Fruit fly (Drosophila melanogaster) whole organism, embryonic: Measurements from ENCODE around the gene CG12783.

Source experiments
- ATbp ChIP-seq: fragments of 200-800 bp; sonication (Bioruptor generic); optimal IDR thresholded peaks from 2 replicates; lab custom pipeline; 2017; ENCODE audit warnings: missing biosample characterization, mild to moderate bottlenecking, missing genetic modification characterization, missing genetic modification reagents
- B-H1 ChIP-seq: fragments of 200-800 bp; sonication (Bioruptor generic); IDR thresholded peaks from 3 replicates; pipeline ENCODE4 v1.3.6; 2022; ENCODE audit warnings: missing biosample characterization, missing genetic modification characterization
- CG10147 ChIP-seq: fragments of 200-800 bp; sonication (Bioruptor generic); optimal IDR thresholded peaks from 2 replicates; lab custom pipeline; 2019; ENCODE audit warnings: missing biosample characterization, mild to moderate bottlenecking, missing genetic modification characterization, moderate library complexity
- CG10431 ChIP-seq: fragments of 200-800 bp; sonication (Bioruptor generic); optimal IDR thresholded peaks from 3 replicates; lab custom pipeline; 2018; ENCODE audit warnings: missing biosample characterization, mild to moderate bottlenecking, missing genetic modification characterization
- CG12236 ChIP-seq: fragments of 200-800 bp; sonication (Bioruptor generic); optimal IDR thresholded peaks from 2 replicates; lab custom pipeline; 2016; ENCODE audit warnings: missing biosample characterization, missing genetic modification characterization
- CG14014 ChIP-seq: fragments of 200-800 bp; sonication (Bioruptor generic); IDR thresholded peaks from 2 replicates; pipeline ENCODE4 v1.3.6; 2022; ENCODE audit warnings: missing biosample characterization, missing genetic modification characterization
- CG14050 ChIP-seq: fragments of 200-800 bp; sonication (Bioruptor generic); IDR thresholded peaks from 3 replicates; pipeline ENCODE4 v1.3.6; 2022; ENCODE audit warnings: missing biosample characterization, missing genetic modification characterization
- CG17802 ChIP-seq: fragments of 200-800 bp; sonication (Bioruptor generic); optimal IDR thresholded peaks from 2 replicates; lab custom pipeline; 2018; ENCODE audit warnings: missing biosample characterization, mild to moderate bottlenecking, missing genetic modification characterization, moderate library complexity
- CG17829 ChIP-seq: fragments of 200-800 bp; optimal IDR thresholded peaks from 2 replicates; lab custom pipeline; 2019; ENCODE audit warnings: missing biosample characterization, mild to moderate bottlenecking, missing genetic modification characterization, moderate library complexity
- CG18619 ChIP-seq: fragments of 200-800 bp; sonication (Bioruptor generic); optimal IDR thresholded peaks from 3 replicates; lab custom pipeline; 2017; ENCODE audit warnings: missing biosample characterization, mild to moderate bottlenecking, missing genetic modification characterization
- CG3065 ChIP-seq: fragments of 200-800 bp; sonication (Bioruptor generic); optimal IDR thresholded peaks from 2 replicates; lab custom pipeline; 2016; ENCODE audit warnings: missing biosample characterization, missing genetic modification characterization
- CG31441 ChIP-seq: fragments of 200-800 bp; sonication (Bioruptor generic); IDR thresholded peaks from 2 replicates; pipeline ENCODE4 v1.3.6; 2022; ENCODE audit warnings: missing biosample characterization, missing genetic modification characterization
- CG3163 ChIP-seq: fragments of 200-800 bp; sonication (Bioruptor generic); optimal IDR thresholded peaks from 3 replicates; lab custom pipeline; 2016; ENCODE audit warnings: missing biosample characterization, missing genetic modification characterization
- CG33213 ChIP-seq: fragments of 200-800 bp; sonication (Bioruptor generic); optimal IDR thresholded peaks from 3 replicates; lab custom pipeline; 2016; ENCODE audit warnings: missing biosample characterization, missing genetic modification characterization
- CG3407 ChIP-seq: fragments of 200-800 bp; sonication (Bioruptor generic); optimal IDR thresholded peaks from 2 replicates; lab custom pipeline; 2018; ENCODE audit warnings: missing biosample characterization, mild to moderate bottlenecking, missing genetic modification characterization
- CG6689 ChIP-seq: fragments of 200-800 bp; sonication (Bioruptor generic); IDR thresholded peaks from 2 replicates; pipeline ENCODE4 v1.3.6; 2022; ENCODE audit warnings: missing biosample characterization, missing genetic modification characterization
- CG6791 ChIP-seq: fragments of 200-800 bp; sonication (Bioruptor generic); IDR thresholded peaks from 3 replicates; pipeline ENCODE4 v1.3.6; 2022; ENCODE audit warnings: missing biosample characterization, missing genetic modification characterization; ENCODE audit not compliant: partially characterized antibody
- CG7556 ChIP-seq: fragments of 200-800 bp; sonication (Bioruptor generic); optimal IDR thresholded peaks from 2 replicates; lab custom pipeline; 2017; ENCODE audit warnings: missing biosample characterization, mild to moderate bottlenecking, missing genetic modification characterization
- CG9727 ChIP-seq: fragments of 200-800 bp; sonication (Bioruptor generic); optimal IDR thresholded peaks from 3 replicates; lab custom pipeline; 2017; ENCODE audit warnings: missing biosample characterization, mild to moderate bottlenecking, missing genetic modification characterization
- CG9932 ChIP-seq: fragments of 200-800 bp; sonication (Bioruptor generic); IDR thresholded peaks from 2 replicates; pipeline ENCODE4 v1.3.6; 2022; ENCODE audit warnings: missing biosample characterization, missing genetic modification characterization
- CHES-1-like ChIP-seq: fragments of 200-800 bp; sonication (Bioruptor generic); optimal IDR thresholded peaks from 2 replicates; lab custom pipeline; 2016; ENCODE audit warnings: missing biosample characterization, missing genetic modification characterization
- Dip2 ChIP-seq: fragments of 200-800 bp; sonication (Bioruptor generic); IDR thresholded peaks from 2 replicates; pipeline ENCODE4 v1.3.6; 2022; ENCODE audit warnings: missing biosample characterization, missing genetic modification characterization
- Elba2 ChIP-seq: fragments of 200-800 bp; sonication (Bioruptor generic); optimal IDR thresholded peaks from 3 replicates; lab custom pipeline; 2016; ENCODE audit warnings: missing biosample characterization, missing genetic modification characterization
- HLHmδ ChIP-seq: fragments of 200-800 bp; sonication (Bioruptor generic); optimal IDR thresholded peaks from 2 replicates; lab custom pipeline; 2018; ENCODE audit warnings: missing biosample characterization, mild to moderate bottlenecking, missing genetic modification characterization, moderate library complexity
- Hey ChIP-seq: fragments of 200-800 bp; sonication (Bioruptor generic); optimal IDR thresholded peaks from 3 replicates; lab custom pipeline; 2018; ENCODE audit warnings: missing biosample characterization, mild to moderate bottlenecking, missing genetic modification characterization
- Lim3 ChIP-seq: fragments of 200-800 bp; sonication (Bioruptor generic); IDR thresholded peaks from 2 replicates; pipeline ENCODE4 v1.3.6; 2022; ENCODE audit warnings: missing biosample characterization, missing genetic modification characterization
- MESR4 ChIP-seq: fragments of 200-800 bp; sonication (Bioruptor generic); optimal IDR thresholded peaks from 2 replicates; lab custom pipeline; 2018; ENCODE audit warnings: missing biosample characterization, mild to moderate bottlenecking, missing genetic modification characterization, moderate library complexity
- Neu2 ChIP-seq: fragments of 200-800 bp; sonication (Bioruptor generic); optimal IDR thresholded peaks from 3 replicates; lab custom pipeline; 2016; ENCODE audit warnings: missing biosample characterization, missing genetic modification characterization, borderline replicate concordance
- Ptx1 ChIP-seq: fragments of 200-800 bp; sonication (Bioruptor generic); IDR thresholded peaks from 2 replicates; pipeline ENCODE4 v1.3.6; 2022; ENCODE audit warnings: missing biosample characterization, missing genetic modification characterization
- al ChIP-seq: fragments of 200-800 bp; sonication (Bioruptor generic); IDR thresholded peaks from 2 replicates; pipeline ENCODE4 v1.3.6; 2022; ENCODE audit warnings: missing biosample characterization, missing genetic modification characterization
- ase ChIP-seq: fragments of 200-800 bp; sonication (Bioruptor generic); IDR thresholded peaks from 3 replicates; pipeline ENCODE4 v1.3.6; 2022; ENCODE audit warnings: missing biosample characterization, missing genetic modification characterization
- caup ChIP-seq: fragments of 200-800 bp; sonication (Bioruptor generic); optimal IDR thresholded peaks from 3 replicates; lab custom pipeline; 2017; ENCODE audit warnings: missing biosample characterization, mild to moderate bottlenecking, missing genetic modification characterization, moderate library complexity; ENCODE audit not compliant: severe bottlenecking
- cg ChIP-seq: fragments of 200-800 bp; sonication (Bioruptor generic); optimal IDR thresholded peaks from 3 replicates; lab custom pipeline; 2019; ENCODE audit warnings: missing biosample characterization, mild to moderate bottlenecking, missing genetic modification characterization, moderate library complexity
- chn ChIP-seq: fragments of 200-800 bp; sonication (Bioruptor generic); optimal IDR thresholded peaks from 2 replicates; lab custom pipeline; 2016; ENCODE audit warnings: missing biosample characterization, missing genetic modification characterization
- crol ChIP-seq: fragments of 200-800 bp; sonication (Bioruptor generic); IDR thresholded peaks from 2 replicates; pipeline ENCODE4 v1.3.6; 2022; ENCODE audit warnings: missing biosample characterization, missing genetic modification characterization
- gcm ChIP-seq: fragments of 200-800 bp; sonication (Bioruptor generic); optimal IDR thresholded peaks from 2 replicates; lab custom pipeline; 2019; ENCODE audit warnings: missing biosample characterization, mild to moderate bottlenecking, missing genetic modification characterization, moderate library complexity
- gcm2 ChIP-seq: fragments of 200-800 bp; sonication (Bioruptor generic); optimal IDR thresholded peaks from 2 replicates; lab custom pipeline; 2016; ENCODE audit warnings: missing biosample characterization, missing genetic modification characterization
- gt ChIP-seq: fragments of 200-800 bp; sonication (Bioruptor generic); IDR thresholded peaks from 2 replicates; pipeline ENCODE4 v1.3.6; 2022; ENCODE audit warnings: missing biosample characterization, missing genetic modification characterization
- nerfin-1 ChIP-seq: fragments of 200-800 bp; sonication (Bioruptor generic); optimal IDR thresholded peaks from 3 replicates; lab custom pipeline; 2019; ENCODE audit warnings: missing biosample characterization, mild to moderate bottlenecking, missing genetic modification characterization, moderate library complexity
- nmo ChIP-seq: fragments of 200-800 bp; sonication (Bioruptor generic); optimal IDR thresholded peaks from 2 replicates; lab custom pipeline; 2018; ENCODE audit warnings: missing biosample characterization, mild to moderate bottlenecking, missing genetic modification characterization, moderate library complexity
- pzg ChIP-seq: fragments of 200-800 bp; sonication (Bioruptor generic); optimal IDR thresholded peaks from 3 replicates; lab custom pipeline; 2018; ENCODE audit warnings: missing biosample characterization, mild to moderate bottlenecking, missing genetic modification characterization, moderate library complexity
- shn ChIP-seq: fragments of 200-800 bp; sonication (Bioruptor generic); optimal IDR thresholded peaks from 3 replicates; lab custom pipeline; 2016; ENCODE audit warnings: missing biosample characterization, missing genetic modification characterization
- so ChIP-seq: fragments of 200-800 bp; sonication (Bioruptor generic); IDR thresholded peaks from 3 replicates; pipeline ENCODE4 v1.3.6; 2022; ENCODE audit warnings: missing biosample characterization, missing genetic modification characterization
- sob ChIP-seq: fragments of 200-800 bp; sonication (Bioruptor generic); IDR thresholded peaks from 2 replicates; pipeline ENCODE4 v1.3.6; 2022; ENCODE audit warnings: missing biosample characterization, missing genetic modification characterization
- sr ChIP-seq: fragments of 200-800 bp; sonication (Bioruptor generic); IDR thresholded peaks from 3 replicates; pipeline ENCODE4 v1.3.6; 2022; ENCODE audit warnings: missing biosample characterization, missing genetic modification characterization
- tap ChIP-seq: fragments of 200-800 bp; optimal IDR thresholded peaks from 3 replicates; lab custom pipeline; 2019; ENCODE audit warnings: missing biosample characterization, mild to moderate bottlenecking, missing genetic modification characterization, moderate library complexity
- wdn ChIP-seq: fragments of 200-800 bp; sonication (Bioruptor generic); IDR thresholded peaks from 2 replicates; pipeline ENCODE4 v1.3.6; 2022; ENCODE audit warnings: missing biosample characterization, missing genetic modification characterization
- zen2 ChIP-seq: fragments of 200-800 bp; sonication (Bioruptor generic); IDR thresholded peaks from 3 replicates; pipeline ENCODE4 v1.3.6; 2022; ENCODE audit warnings: missing biosample characterization, missing genetic modification characterization; ENCODE audit not compliant: partially characterized antibody
- zf30C ChIP-seq: fragments of 200-800 bp; sonication (Bioruptor generic); optimal IDR thresholded peaks from 3 replicates; lab custom pipeline; 2018; ENCODE audit warnings: missing biosample characterization, mild to moderate bottlenecking, missing genetic modification characterization
- zfh1 ChIP-seq: fragments of 200-800 bp; sonication (Bioruptor generic); IDR thresholded peaks from 3 replicates; pipeline ENCODE4 v1.3.6; 2022; ENCODE audit warnings: missing biosample characterization, missing genetic modification characterization

Gene CG12783

dm6 chr3R:16624750-16625549 lies 11.8 kb upstream of the CG12783 start, which contains the start of gene Fas1 (continued):
- TF ChIP-seq CG3065 (no peak), CG18619 (GFP tag; lab: Kevin White, UChicago) (no peak), CG17829 (tag; lab: Kevin White, UChicago) (peak; percentile 8), ATbp (GFP tag; lab: Kevin White, UChicago) (no peak), ase (no peak), chn (GFP tag; lab: Kevin White, UChicago) (no peak), nmo (GFP tag; lab: Kevin White, UChicago) (peak; percentile 3), pzg (peak; percentile 39), CHES-1-like (GFP tag; lab: Kevin White, UChicago) (no peak), CG6689 (GFP tag; lab: Robert Waterston, UW) (no peak), so (GFP tag; lab: Robert Waterston, UW) (no peak), CG3407 (GFP tag; lab: Kevin White, UChicago) (no peak), CG10431 (GFP tag; lab: Kevin White, UChicago) (no peak), CG3163 (GFP tag; lab: Kevin White, UChicago) (no peak), Elba2 (GFP tag; lab: Kevin White, UChicago) (no peak), al (GFP tag; lab: Robert Waterston, UW) (no peak), tap (tag; lab: Kevin White, UChicago) (no peak), crol (no peak), CG14050 (GFP tag; lab: Robert Waterston, UW) (no peak), Lim3 (GFP tag; lab: Robert Waterston, UW) (no peak), sob (GFP tag; lab: Robert Waterston, UW) (no peak), gcm (no peak), CG17802 (tag; lab: Kevin White, UChicago) (no peak), zf30C (GFP tag; lab: Kevin White, UChicago) (peak; percentile 41), CG7556 (GFP tag; lab: Kevin White, UChicago) (no peak), CG14014 (GFP tag; lab: Robert Waterston, UW) (no peak), Hey (tag; lab: Kevin White, UChicago) (no peak), zen2 (GFP tag; lab: Robert Waterston, UW) (peak; percentile 72), MESR4 (peak; percentile 45), CG33213 (GFP tag; lab: Kevin White, UChicago) (no peak), Neu2 (GFP tag; lab: Kevin White, UChicago) (no peak), HLHmδ (GFP tag; lab: Kevin White, UChicago) (peak; percentile 76), cg (GFP tag; lab: Kevin White, UChicago) (no peak), zfh1 (GFP tag; lab: Robert Waterston, UW) (no peak), sr (0 out of 3 replicates have a peak, but pooled peaks have one; percentile 4), shn (GFP tag; lab: Kevin White, UChicago) (no peak), CG12236 (GFP tag; lab: Kevin White, UChicago) (no peak), wdn (GFP tag; lab: Robert Waterston, UW) (no peak), Ptx1 (GFP tag; lab: Robert Waterston, UW) (no peak), gcm2 (GFP tag; lab: Kevin White, UChicago) (no peak), B-H1 (GFP tag; lab: Robert Waterston, UW) (no peak), CG6791 (GFP tag; lab: Robert Waterston, UW) (peak; percentile 76), CG31441 (no peak), Dip2 (GFP tag; lab: Robert Waterston, UW) (no peak), gt (GFP tag; lab: Robert Waterston, UW) (no peak), caup (no peak), CG10147 (GFP tag; lab: Kevin White, UChicago) (no peak), CG9932 (GFP tag; lab: Robert Waterston, UW) (peak; percentile 29; the same call in 1 of the 2 replicates), nerfin-1 (tag; lab: Kevin White, UChicago) (peak; percentile 60), CG9727 (GFP tag; lab: Kevin White, UChicago) (no peak)
